Worm (Caenorhabditis elegans): ENCODE measurements around the gene F57A8.7.

F57A8.7 gene

ce11 chrV:10075441-10075840 is at the start of gene F57A8.7:
Gene F57A8.7 (plus strand): TSS chrV:10075741.
- TF ChIP-seq F33H1.4 (GFP tag; IDR thresholded peaks at IDR 0.05) (no peak), bed-1 (GFP tag; IDR thresholded peaks at IDR 0.05) (no peak), dpl-1 (GFP tag; optimal IDR thresholded peaks at IDR 0.05) (no peak), nhr-27 (tag; optimal IDR thresholded peaks at IDR 0.05) (no peak), ceh-79 (tag; optimal IDR thresholded peaks at IDR 0.05) (no peak), ccch-3 (GFP tag; optimal IDR thresholded peaks at IDR 0.05) (no peak), T07F8.4 (tag; optimal IDR thresholded peaks at IDR 0.05) (no peak), madf-3 (GFP tag; IDR thresholded peaks at IDR 0.05) (no peak), F10E7.11 (tag; optimal IDR thresholded peaks at IDR 0.05) (no peak), madf-6 (GFP tag; IDR thresholded peaks at IDR 0.05) (no peak), ceh-27 (GFP tag; optimal IDR thresholded peaks at IDR 0.05) (no peak), nfya-1 (tag; optimal IDR thresholded peaks at IDR 0.05; ENCODE audit: borderline replicate concordance, insufficient read depth) (no peak)

ce11 chrV:10030992-10031383 is 44.6 kb upstream of the F57A8.7 start, which contains the start of gene acl-2:
Gene acl-2 (minus strand): TSS chrV:10031092.
- TF ChIP-seq hlh-26 (GFP tag; conservative IDR thresholded peaks at IDR 0.05), result no peak
- TF ChIP-seq C06A6.2 (GFP tag; conservative IDR thresholded peaks at IDR 0.05), result no peak

- TF ChIP-seq lin-54 (GFP tag; optimal IDR thresholded peaks at IDR 0.05), result peak; percentile 66
- TF ChIP-seq hmg-20 (GFP tag; IDR thresholded peaks at IDR 0.05), result no peak
- TF ChIP-seq Y53G8AR.9 (GFP tag; conservative IDR thresholded peaks at IDR 0.05), result no peak
- no peak for TF ChIP-seq ztf-25 (GFP tag; IDR thresholded peaks at IDR 0.05)
- no peak for TF ChIP-seq ztf-6 (GFP tag; IDR thresholded peaks at IDR 0.05)
- TF ChIP-seq lir-1 (GFP tag; conservative IDR thresholded peaks at IDR 0.05), result 0 out of 2 replicates have a peak, but pooled peaks have one; percentile 23
- TF ChIP-seq pha-4 (tag; optimal IDR thresholded peaks at IDR 0.05), result no peak
- TF ChIP-seq rcor-1 (GFP tag; IDR thresholded peaks at IDR 0.05), result no peak
- TF ChIP-seq efl-1 (GFP tag; optimal IDR thresholded peaks at IDR 0.05), result peak; percentile 57
- 0 out of 2 replicates have a peak, but pooled peaks have one; percentile 10 for TF ChIP-seq madf-8 (GFP tag; conservative IDR thresholded peaks at IDR 0.05)
- no peak for TF ChIP-seq ceh-40 (GFP tag; IDR thresholded peaks at IDR 0.05)
- TF ChIP-seq F52B5.7 (tag; optimal IDR thresholded peaks at IDR 0.05), result no peak
- no peak for TF ChIP-seq him-1 (tag; optimal IDR thresholded peaks at IDR 0.05)
- no peak for TF ChIP-seq rpc-1 (optimal IDR thresholded peaks at IDR 0.05)
- TF ChIP-seq rpc-1 (tag; optimal IDR thresholded peaks at IDR 0.05), result no peak
- no peak for TF ChIP-seq sptf-2 (GFP tag; optimal IDR thresholded peaks at IDR 0.05)
- TF ChIP-seq egl-44 (GFP tag; IDR thresholded peaks at IDR 0.05), result no peak
- no peak for TF ChIP-seq fkh-3 (tag; optimal IDR thresholded peaks at IDR 0.05)
- no peak for TF ChIP-seq nfya-1 (tag; optimal IDR thresholded peaks at IDR 0.05; ENCODE audit: borderline replicate concordance, insufficient read depth)
- TF ChIP-seq C17E4.6 (GFP tag; IDR thresholded peaks at IDR 0.05), result no peak
- TF ChIP-seq T07F8.4 (tag; optimal IDR thresholded peaks at IDR 0.05), result no peak
- no peak for TF ChIP-seq mel-28 (tag; optimal IDR thresholded peaks at IDR 0.05; ENCODE audit: borderline replicate concordance)
- TF ChIP-seq bed-1 (GFP tag; IDR thresholded peaks at IDR 0.05), result no peak
- TF ChIP-seq madf-10 (tag; optimal IDR thresholded peaks at IDR 0.05), result no peak
- TF ChIP-seq ztf-28 (GFP tag; IDR thresholded peaks at IDR 0.05), result no peak
- TF ChIP-seq ceh-79 (tag; optimal IDR thresholded peaks at IDR 0.05), result no peak
- no peak for TF ChIP-seq nhr-120 (GFP tag; IDR thresholded peaks at IDR 0.05)
- TF ChIP-seq B0035.1 (tag; optimal IDR thresholded peaks at IDR 0.05), result no peak
- no peak for TF ChIP-seq attf-3 (GFP tag; conservative IDR thresholded peaks at IDR 0.05)
- no peak for TF ChIP-seq Y79H2A.3 (GFP tag; conservative IDR thresholded peaks at IDR 0.05)
- TF ChIP-seq K12H6.12 (tag; optimal IDR thresholded peaks at IDR 0.05), result no peak
- TF ChIP-seq F23B12.7 (tag; optimal IDR thresholded peaks at IDR 0.05; ENCODE audit: insufficient read depth), result peak; percentile 17
- TF ChIP-seq mxl-1 (tag; optimal IDR thresholded peaks at IDR 0.05), result no peak
- no peak for TF ChIP-seq ztf-26 (tag; optimal IDR thresholded peaks at IDR 0.05)
Measured at ce11 chrV:10031384-10032171, 44.0 kb upstream of the F57A8.7 start.
